Worm (Caenorhabditis elegans): Measurements from ENCODE around the gene act-3.
A peak's percentile ranks its signal among the peaks of the same experiment; 100 is the strongest.
"Not testable (repeated sequence)": the region's sequence is repeated elsewhere in the genome, so short reads cannot be mapped to it uniquely, and the experiment has no call there.

The act-3 gene

ce11 chrV:11074448-11074847 is at the start of gene act-3:
TSS of gene act-3 (minus strand) at chrV:11074498.
- no peak for TF ChIP-seq W03F9.2 (tag; optimal IDR thresholded peaks at IDR 0.05)
- no peak for TF ChIP-seq him-1 (tag; optimal IDR thresholded peaks at IDR 0.05)
- TF ChIP-seq dao-5 (tag; optimal IDR thresholded peaks at IDR 0.05): no peak

ce11 chrV:11123817-11124337 is 49.6 kb upstream of the act-3 start, which contains the start of the genes atp-5 and lmtr-3:
TSS of gene atp-5 (minus strand) at chrV:11123867.
TSS of gene lmtr-3 (plus strand) at chrV:11124186.
- TF ChIP-seq dao-5 (tag; optimal IDR thresholded peaks at IDR 0.05): no peak
- peak; percentile 84 for TF ChIP-seq W03F9.2 (tag; optimal IDR thresholded peaks at IDR 0.05)
- peak; percentile 34 for TF ChIP-seq him-1 (tag; optimal IDR thresholded peaks at IDR 0.05)

- TF ChIP-seq him-1 (tag; optimal IDR thresholded peaks at IDR 0.05): no peak
- peak; percentile 12 for TF ChIP-seq W03F9.2 (tag; optimal IDR thresholded peaks at IDR 0.05)
- TF ChIP-seq dao-5 (tag; optimal IDR thresholded peaks at IDR 0.05): no peak
These were observed 48.2 kb upstream of the act-3 start, which contains the start of gene mboa-2 for ce11 chrV:11122466-11122865. TSS of gene mboa-2 (minus strand) at chrV:11122493.

- TF ChIP-seq him-1 (tag; optimal IDR thresholded peaks at IDR 0.05) (no peak), dao-5 (tag; optimal IDR thresholded peaks at IDR 0.05) (no peak), W03F9.2 (tag; optimal IDR thresholded peaks at IDR 0.05) (no peak)
These were observed 46.9 kb upstream of the act-3 start for ce11 chrV:11121247-11121646.

- no peak for TF ChIP-seq dao-5 (tag; optimal IDR thresholded peaks at IDR 0.05)
- no peak for TF ChIP-seq him-1 (tag; optimal IDR thresholded peaks at IDR 0.05)
- TF ChIP-seq W03F9.2 (tag; optimal IDR thresholded peaks at IDR 0.05): no peak
These were observed 45.0 kb upstream of the act-3 start, which contains the start of gene scb-1 for ce11 chrV:11119294-11119755. TSS of gene scb-1 (minus strand) at chrV:11119705.

- no peak for TF ChIP-seq dao-5 (tag; optimal IDR thresholded peaks at IDR 0.05)
- no peak for TF ChIP-seq him-1 (tag; optimal IDR thresholded peaks at IDR 0.05)
- no peak for TF ChIP-seq W03F9.2 (tag; optimal IDR thresholded peaks at IDR 0.05)
These were observed 44.0 kb upstream of the act-3 start for ce11 chrV:11118179-11118725.

- no peak for TF ChIP-seq W03F9.2 (tag; optimal IDR thresholded peaks at IDR 0.05)
- TF ChIP-seq dao-5 (tag; optimal IDR thresholded peaks at IDR 0.05): no peak
- no peak for TF ChIP-seq him-1 (tag; optimal IDR thresholded peaks at IDR 0.05)
These were observed 39.3 kb upstream of the act-3 start, which contains the start of gene math-33 for ce11 chrV:11113607-11114006. TSS of gene math-33 (plus strand) at chrV:11113907.

- no peak for TF ChIP-seq him-1 (tag; optimal IDR thresholded peaks at IDR 0.05)
- TF ChIP-seq W03F9.2 (tag; optimal IDR thresholded peaks at IDR 0.05): peak; percentile 68
- TF ChIP-seq dao-5 (tag; optimal IDR thresholded peaks at IDR 0.05): no peak
These were observed 38.8 kb upstream of the act-3 start, which contains the start of gene erfa-3 for ce11 chrV:11113041-11113574. TSS of gene erfa-3 (minus strand) at chrV:11113091.

ce11 chrV:11109647-11110046 is 35.3 kb upstream of the act-3 start, which contains the start of gene Y42A5A.5:
TSS of gene Y42A5A.5 (minus strand) at chrV:11109747.
- TF ChIP-seq W03F9.2, him-1, dao-5 (tag; optimal IDR thresholded peaks at IDR 0.05): not testable (repeated sequence)

- TF ChIP-seq W03F9.2 (tag; optimal IDR thresholded peaks at IDR 0.05) (no peak), dao-5 (tag; optimal IDR thresholded peaks at IDR 0.05) (no peak), him-1 (tag; optimal IDR thresholded peaks at IDR 0.05) (no peak)
These were observed 30.1 kb upstream of the act-3 start for ce11 chrV:11104408-11104807.

- no peak for TF ChIP-seq W03F9.2 (tag; optimal IDR thresholded peaks at IDR 0.05)
- no peak for TF ChIP-seq him-1 (tag; optimal IDR thresholded peaks at IDR 0.05)
- no peak for TF ChIP-seq dao-5 (tag; optimal IDR thresholded peaks at IDR 0.05)
These were observed 24.3 kb upstream of the act-3 start, which contains the start of gene cdkl-1 for ce11 chrV:11098599-11098998. TSS of gene cdkl-1 (plus strand) at chrV:11098899.

ce11 chrV:11095873-11096272 is 21.6 kb upstream of the act-3 start, which contains the start of gene Y42A5A.3:
TSS of gene Y42A5A.3 (minus strand) at chrV:11095973.
- TF ChIP-seq W03F9.2 (tag; optimal IDR thresholded peaks at IDR 0.05) (no peak), him-1 (tag; optimal IDR thresholded peaks at IDR 0.05) (no peak), dao-5 (tag; optimal IDR thresholded peaks at IDR 0.05) (no peak)

ce11 chrV:11094698-11095097 is 20.4 kb upstream of the act-3 start:
- TF ChIP-seq him-1 (tag; optimal IDR thresholded peaks at IDR 0.05) (no peak), W03F9.2 (tag; optimal IDR thresholded peaks at IDR 0.05) (no peak), dao-5 (tag; optimal IDR thresholded peaks at IDR 0.05) (no peak)
